Fruit fly (Drosophila melanogaster) whole organism, embryonic: Measurements from ENCODE around the gene CG1785.
A peak's percentile ranks its signal among the peaks of the same experiment; 100 is the strongest.

Experiments
- Aef1 ChIP-seq: fragments of 200-800 bp; sonication (Bioruptor generic); IDR thresholded peaks from 3 replicates; pipeline ENCODE4 v1.3.6; 2022; ENCODE audit warnings: missing biosample characterization, missing genetic modification characterization
- B-H1 ChIP-seq: fragments of 200-800 bp; sonication (Bioruptor generic); IDR thresholded peaks from 3 replicates; pipeline ENCODE4 v1.3.6; 2022; ENCODE audit warnings: missing biosample characterization, missing genetic modification characterization
- BEAF-32 ChIP-seq: fragments of 200-800 bp; sonication (Bioruptor generic); optimal IDR thresholded peaks from 3 replicates; lab custom pipeline; 2017; ENCODE audit warnings: missing biosample characterization, missing genetic modification characterization, mild to moderate bottlenecking, moderate library complexity, missing genetic modification reagents
- CG12104 ChIP-seq: fragments of 200-800 bp; sonication (Bioruptor generic); optimal IDR thresholded peaks from 3 replicates; lab custom pipeline; 2016; ENCODE audit warnings: missing biosample characterization, missing genetic modification characterization
- CG12299 ChIP-seq: fragments of 200-800 bp; sonication (Bioruptor generic); optimal IDR thresholded peaks from 2 replicates; lab custom pipeline; 2018; ENCODE audit warnings: missing biosample characterization, mild to moderate bottlenecking, missing genetic modification characterization
- CG12744 ChIP-seq: fragments of 200-800 bp; sonication (Bioruptor generic); optimal IDR thresholded peaks from 2 replicates; lab custom pipeline; 2016; ENCODE audit warnings: missing biosample characterization, missing genetic modification characterization
- CG13123 ChIP-seq: fragments of 200-800 bp; sonication (Bioruptor generic); optimal IDR thresholded peaks from 2 replicates; lab custom pipeline; 2016; ENCODE audit warnings: missing biosample characterization, missing genetic modification characterization
- CG13775 ChIP-seq: fragments of 200-800 bp; sonication (Bioruptor generic); optimal IDR thresholded peaks from 3 replicates; lab custom pipeline; 2017; ENCODE audit warnings: missing biosample characterization, mild to moderate bottlenecking, missing genetic modification characterization
- CG14710 ChIP-seq: fragments of 200-800 bp; sonication (Bioruptor generic); optimal IDR thresholded peaks from 3 replicates; lab custom pipeline; 2019; ENCODE audit warnings: missing biosample characterization, mild to moderate bottlenecking, missing genetic modification characterization, moderate library complexity
- CG16813 ChIP-seq: fragments of 200-800 bp; sonication (Bioruptor generic); IDR thresholded peaks from 3 replicates; pipeline ENCODE4 v1.3.6; 2022; ENCODE audit warnings: missing biosample characterization, missing genetic modification characterization; ENCODE audit not compliant: partially characterized antibody
- CG17612 ChIP-seq: fragments of 200-800 bp; sonication (Bioruptor generic); IDR thresholded peaks from 2 replicates; pipeline ENCODE4 v1.3.6; 2022; ENCODE audit warnings: missing biosample characterization, missing genetic modification characterization
- CG17912 ChIP-seq: fragments of 200-800 bp; sonication (Bioruptor generic); optimal IDR thresholded peaks from 2 replicates; lab custom pipeline; 2018; ENCODE audit warnings: missing biosample characterization, mild to moderate bottlenecking, missing genetic modification characterization
- CG2678 ChIP-seq: fragments of 200-800 bp; sonication (Bioruptor generic); optimal IDR thresholded peaks from 3 replicates; lab custom pipeline; 2019; ENCODE audit warnings: missing biosample characterization, mild to moderate bottlenecking, missing genetic modification characterization, moderate library complexity
- CG30431 ChIP-seq: fragments of 200-800 bp; sonication (Bioruptor generic); optimal IDR thresholded peaks from 2 replicates; lab custom pipeline; 2017; ENCODE audit warnings: missing biosample characterization, missing genetic modification characterization
- CG4360 ChIP-seq: fragments of 200-800 bp; sonication (Bioruptor generic); IDR thresholded peaks from 2 replicates; pipeline ENCODE4 v1.3.6; 2022; ENCODE audit warnings: missing biosample characterization, missing genetic modification characterization
- CG43689 ChIP-seq: fragments of 200-800 bp; sonication (Bioruptor generic); IDR thresholded peaks from 2 replicates; pipeline ENCODE4 v1.3.6; 2022; ENCODE audit warnings: missing biosample characterization, missing genetic modification characterization
- CG6765 ChIP-seq: fragments of 200-800 bp; sonication (Bioruptor generic); optimal IDR thresholded peaks from 3 replicates; lab custom pipeline; 2017; ENCODE audit warnings: missing biosample characterization, mild to moderate bottlenecking, missing genetic modification characterization
- CG7928 ChIP-seq: fragments of 200-800 bp; sonication (Bioruptor generic); optimal IDR thresholded peaks from 2 replicates; lab custom pipeline; 2017; ENCODE audit warnings: missing biosample characterization, mild to moderate bottlenecking, missing genetic modification characterization
- CG9609 ChIP-seq: fragments of 200-800 bp; sonication (Bioruptor generic); optimal IDR thresholded peaks from 3 replicates; lab custom pipeline; 2016; ENCODE audit warnings: missing biosample characterization, missing genetic modification characterization
- CHES-1-like ChIP-seq: fragments of 200-800 bp; sonication (Bioruptor generic); optimal IDR thresholded peaks from 2 replicates; lab custom pipeline; 2016; ENCODE audit warnings: missing biosample characterization, missing genetic modification characterization
- Camta ChIP-seq: fragments of 200-800 bp; sonication (Bioruptor generic); optimal IDR thresholded peaks from 2 replicates; lab custom pipeline; 2016; ENCODE audit warnings: missing biosample characterization, missing genetic modification characterization
- CrebB ChIP-seq: fragments of 200-800 bp; sonication (Bioruptor generic); optimal IDR thresholded peaks from 3 replicates; lab custom pipeline; 2018; ENCODE audit warnings: missing biosample characterization, mild to moderate bottlenecking, missing genetic modification characterization
- Gsc ChIP-seq: fragments of 200-800 bp; sonication (Bioruptor generic); IDR thresholded peaks from 2 replicates; pipeline ENCODE4 v1.3.6; 2022; ENCODE audit warnings: missing biosample characterization, missing genetic modification characterization
- Hr78 ChIP-seq, 2 experiments: fragments of 200-800 bp in 1 of 2; fragments of >200 bp in 1 of 2; sonication (Bioruptor generic) in 1 of 2; optimal IDR thresholded peaks; 2 replicates each; lab custom pipeline; 2017 to 2019; ENCODE audit warnings: missing biosample characterization in 2 of 2, missing genetic modification characterization in 2 of 2, mild to moderate bottlenecking in 1 of 2, moderate library complexity in 1 of 2
- Kr ChIP-seq: fragments of 200-800 bp; sonication (Bioruptor generic); optimal IDR thresholded peaks from 2 replicates; lab custom pipeline; 2017; ENCODE audit warnings: missing biosample characterization, mild to moderate bottlenecking, missing genetic modification characterization
- Meics ChIP-seq: fragments of 200-800 bp; sonication (Bioruptor generic); optimal IDR thresholded peaks from 2 replicates; lab custom pipeline; 2017; ENCODE audit warnings: missing biosample characterization, mild to moderate bottlenecking, missing genetic modification characterization
- Mrtf ChIP-seq: fragments of 200-800 bp; sonication (Bioruptor generic); IDR thresholded peaks from 3 replicates; pipeline ENCODE4 v1.3.6; 2022; ENCODE audit warnings: missing biosample characterization, missing genetic modification characterization
- Nf-YC ChIP-seq: fragments of 200-800 bp; optimal IDR thresholded peaks from 3 replicates; lab custom pipeline; 2019; ENCODE audit warnings: missing biosample characterization, mild to moderate bottlenecking, missing genetic modification characterization, moderate library complexity
- Opbp ChIP-seq: fragments of 200-800 bp; sonication (Bioruptor generic); IDR thresholded peaks from 3 replicates; pipeline ENCODE4 v1.3.6; 2022; ENCODE audit warnings: missing biosample characterization, missing genetic modification characterization; ENCODE audit not compliant: partially characterized antibody
- abd-A ChIP-seq: fragments of 200-800 bp; sonication (Bioruptor generic); optimal IDR thresholded peaks from 3 replicates; lab custom pipeline; 2019; ENCODE audit warnings: missing biosample characterization, mild to moderate bottlenecking, missing genetic modification characterization, moderate library complexity
- az2 ChIP-seq: fragments of 200-800 bp; sonication (Bioruptor generic); optimal IDR thresholded peaks from 3 replicates; lab custom pipeline; 2016; ENCODE audit warnings: missing biosample characterization, missing genetic modification characterization
- bowl ChIP-seq: fragments of 200-800 bp; sonication (Bioruptor generic); IDR thresholded peaks from 2 replicates; pipeline ENCODE4 v1.3.6; 2022; ENCODE audit warnings: missing biosample characterization, missing genetic modification characterization
- chinmo ChIP-seq: fragments of 200-800 bp; sonication (Bioruptor generic); IDR thresholded peaks from 4 replicates; pipeline ENCODE4 v1.3.6; 2022; ENCODE audit warnings: missing biosample characterization, missing genetic modification characterization; ENCODE audit not compliant: partially characterized antibody
- crc ChIP-seq: fragments of 200-800 bp; sonication (Bioruptor generic); optimal IDR thresholded peaks from 2 replicates; lab custom pipeline; 2016; ENCODE audit warnings: missing biosample characterization, missing genetic modification characterization
- disco-r ChIP-seq: fragments of 200-800 bp; sonication (Bioruptor generic); optimal IDR thresholded peaks from 2 replicates; lab custom pipeline; 2016; ENCODE audit warnings: missing biosample characterization, missing genetic modification characterization
- dmrt11E ChIP-seq: fragments of 200-800 bp; sonication (Bioruptor generic); optimal IDR thresholded peaks from 3 replicates; lab custom pipeline; 2018; ENCODE audit warnings: missing biosample characterization, mild to moderate bottlenecking, missing genetic modification characterization, moderate library complexity
- dpn ChIP-seq, 2 experiments: fragments of 200-800 bp; sonication (Bioruptor generic); optimal IDR thresholded peaks; 3 replicates each; lab custom pipeline; 2016; ENCODE audit warnings: missing biosample characterization in 2 of 2, missing genetic modification characterization in 2 of 2
- ems ChIP-seq: fragments of 200-800 bp; sonication (Bioruptor generic); optimal IDR thresholded peaks from 3 replicates; lab custom pipeline; 2016; ENCODE audit warnings: missing biosample characterization, missing genetic modification characterization
- esg ChIP-seq: fragments of 200-800 bp; sonication (Bioruptor generic); conservative IDR thresholded peaks from 2 replicates; pipeline ENCODE4 v1.3.6; 2022; ENCODE audit warnings: missing biosample characterization, missing genetic modification characterization
- gsb ChIP-seq: fragments of 200-800 bp; sonication (Bioruptor generic); IDR thresholded peaks from 2 replicates; pipeline ENCODE4 v1.3.6; 2022; ENCODE audit warnings: missing biosample characterization, missing genetic modification characterization
- hb ChIP-seq: fragments of 200-800 bp; sonication (Bioruptor generic); IDR thresholded peaks from 3 replicates; pipeline ENCODE4 v1.3.6; 2022; ENCODE audit warnings: missing biosample characterization, missing genetic modification characterization; ENCODE audit not compliant: partially characterized antibody
- kni ChIP-seq: fragments of 200-800 bp; sonication (Bioruptor generic); optimal IDR thresholded peaks from 3 replicates; lab custom pipeline; 2017; ENCODE audit warnings: mild to moderate bottlenecking, missing biosample characterization, missing genetic modification reagents, missing genetic modification characterization
- mirr ChIP-seq: fragments of 200-800 bp; sonication (Bioruptor generic); optimal IDR thresholded peaks from 3 replicates; lab custom pipeline; 2018; ENCODE audit warnings: missing biosample characterization, mild to moderate bottlenecking, missing genetic modification characterization
- nmo ChIP-seq: fragments of 200-800 bp; sonication (Bioruptor generic); optimal IDR thresholded peaks from 2 replicates; lab custom pipeline; 2018; ENCODE audit warnings: missing biosample characterization, mild to moderate bottlenecking, missing genetic modification characterization, moderate library complexity
- ranshi ChIP-seq: fragments of 200-800 bp; sonication (Bioruptor generic); IDR thresholded peaks from 2 replicates; pipeline ENCODE4 v1.3.6; 2022; ENCODE audit warnings: missing biosample characterization, missing genetic modification characterization
- row ChIP-seq: fragments of 200-800 bp; sonication (Bioruptor generic); IDR thresholded peaks from 3 replicates; pipeline ENCODE4 v1.3.6; 2022; ENCODE audit warnings: missing biosample characterization, missing genetic modification characterization
- tll ChIP-seq, 2 experiments: fragments of 200-800 bp in 1 of 2; fragments of >200 bp in 1 of 2; sonication (Bioruptor generic) in 1 of 2; optimal IDR thresholded peaks; 2 replicates each; lab custom pipeline; 2017 to 2019; ENCODE audit warnings: missing biosample characterization in 2 of 2, missing genetic modification characterization in 2 of 2, mild to moderate bottlenecking in 1 of 2, moderate library complexity in 1 of 2
- usp ChIP-seq: fragments of >200 bp; optimal IDR thresholded peaks from 2 replicates; lab custom pipeline; 2017; ENCODE audit warnings: missing biosample characterization, missing genetic modification characterization
- wdn ChIP-seq: fragments of 200-800 bp; sonication (Bioruptor generic); IDR thresholded peaks from 2 replicates; pipeline ENCODE4 v1.3.6; 2022; ENCODE audit warnings: missing biosample characterization, missing genetic modification characterization

Gene CG1785

DNA sequence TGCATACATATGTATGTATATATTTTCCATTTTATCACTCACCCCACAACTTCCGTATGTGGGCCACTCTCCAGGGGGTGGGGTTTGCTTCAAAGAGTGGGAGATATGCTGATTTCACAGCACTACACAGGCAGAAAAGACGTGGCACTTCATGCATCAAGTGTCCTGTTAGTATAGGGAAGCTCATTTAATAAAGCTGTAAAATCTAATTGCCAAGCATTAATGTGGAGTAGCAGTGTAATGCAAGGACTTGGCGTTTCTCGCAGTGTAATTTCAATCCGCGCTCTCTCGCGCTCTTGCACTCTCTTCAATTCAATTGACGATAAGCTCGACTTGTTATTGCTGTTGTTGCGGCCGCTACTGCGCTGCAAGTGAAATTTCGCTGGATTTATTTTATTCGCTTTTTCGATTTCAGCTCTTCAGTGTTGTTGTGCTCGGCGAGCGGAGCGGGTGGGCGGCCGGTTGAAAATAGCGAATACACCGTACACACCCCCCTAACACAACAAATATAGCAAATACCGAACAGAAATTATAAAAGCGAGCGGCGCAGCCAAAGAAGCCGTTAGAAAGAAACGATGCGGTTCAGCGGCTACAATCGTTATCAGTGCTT lies 5.4 kb upstream of the CG1785 start, which contains the start of gene Hexo2 (continued):
- TF ChIP-seq CG12744 (GFP tag; lab: Kevin White, UChicago) (peak; percentile 76), gsb (GFP tag; lab: Robert Waterston, UW) (peak; percentile 82), ranshi (GFP tag; lab: Robert Waterston, UW) (peak; percentile 92), Meics (GFP tag; lab: Kevin White, UChicago) (peak; percentile 83), Aef1 (peak; percentile 95), CG13775 (GFP tag; lab: Kevin White, UChicago) (peak; percentile 83), dmrt11E (tag; lab: Kevin White, UChicago) (peak; percentile 83), CG12104 (GFP tag; lab: Kevin White, UChicago) (peak; percentile 84), CG30431 (peak; percentile 94), CG13123 (GFP tag; lab: Kevin White, UChicago) (peak; percentile 83), tll (GFP tag; optimal IDR thresholded peaks at IDR 0.05; lab: Kevin White, UChicago) (no peak), CG12299 (tag; lab: Kevin White, UChicago) (peak; percentile 69), CG7928 (GFP tag; lab: Kevin White, UChicago) (peak; percentile 3), wdn (GFP tag; lab: Robert Waterston, UW) (peak; percentile 86), mirr (GFP tag; lab: Kevin White, UChicago) (peak; percentile 58), nmo (GFP tag; lab: Kevin White, UChicago) (peak; percentile 93), CrebB (tag; lab: Kevin White, UChicago) (peak; percentile 87), usp (no peak), Nf-YC (tag; lab: Kevin White, UChicago) (peak; percentile 54), Mrtf (peak; percentile 95), CG14710 (tag; lab: Kevin White, UChicago) (peak; percentile 87), CG17612 (GFP tag; lab: Robert Waterston, UW) (peak; percentile 89), CG6765 (GFP tag; lab: Kevin White, UChicago) (peak; percentile 53), Hr78 (GFP tag; optimal IDR thresholded peaks at IDR 0.05; lab: Kevin White, UChicago) (peak in 1 of 2 experiments; percentile 71), Camta (peak; percentile 92), Gsc (GFP tag; lab: Robert Waterston, UW) (peak; percentile 94), abd-A (no peak), B-H1 (GFP tag; lab: Robert Waterston, UW) (peak; percentile 94), Opbp (GFP tag; lab: Robert Waterston, UW) (no peak), crc (GFP tag; lab: Kevin White, UChicago) (peak; percentile 85), ems (GFP tag; lab: Kevin White, UChicago) (peak; percentile 92), CG2678 (tag; lab: Kevin White, UChicago) (peak; percentile 91), row (GFP tag; lab: Robert Waterston, UW) (peak; percentile 95), az2 (GFP tag; lab: Kevin White, UChicago) (peak; percentile 95), esg (GFP tag; lab: Robert Waterston, UW) (peak; percentile 90), CG9609 (GFP tag; lab: Kevin White, UChicago) (peak; percentile 91), chinmo (GFP tag; lab: Robert Waterston, UW) (0 out of 4 replicates have a peak, but pooled peaks have one; percentile 48), dpn (GFP tag; optimal IDR thresholded peaks at IDR 0.05; lab: Kevin White, UChicago) (peak; percentile 93 to 96), CG17912 (peak; percentile 70), CG16813 (GFP tag; lab: Robert Waterston, UW) (no peak), Kr (GFP tag; lab: Kevin White, UChicago) (no peak), CHES-1-like (peak; percentile 91), kni (GFP tag; lab: Kevin White, UChicago) (peak; percentile 59), disco-r (GFP tag; lab: Kevin White, UChicago) (peak; percentile 89), CG43689 (peak; percentile 88), BEAF-32 (GFP tag; lab: Kevin White, UChicago) (no peak), CG4360 (peak; percentile 83), bowl (GFP tag; lab: Robert Waterston, UW) (peak; percentile 91), hb (GFP tag; lab: Robert Waterston, UW) (no peak)
